Fruit fly (Drosophila melanogaster): ENCODE results near the gene CG5478.
"Not testable (repeated sequence)": the region's sequence is repeated elsewhere in the genome, so short reads cannot be mapped to it uniquely, and the experiment has no call there.

CG5478 gene

dm6 chr3R:15901097-15901709 lies 32.3 kb downstream of the CG5478 start (continued):
- TF ChIP-seq wdn (GFP tag; IDR thresholded peaks at IDR 0.05) (peak; percentile 59; the same call in 1 of the 2 replicates), tgo (GFP tag; IDR thresholded peaks at IDR 0.05) (0 out of 3 replicates have a peak, but pooled peaks have one; percentile 27), gsb (GFP tag; IDR thresholded peaks at IDR 0.05) (peak; percentile 46; the same call in 1 of the 2 replicates), Atf6 (GFP tag; IDR thresholded peaks at IDR 0.05) (peak; percentile 73), E2f2 (GFP tag; IDR thresholded peaks at IDR 0.05) (peak; percentile 41; the same call in 1 of the 2 replicates), CG2889 (GFP tag; IDR thresholded peaks at IDR 0.05) (0 out of 3 replicates have a peak, but pooled peaks have one; percentile 11), Drgx (GFP tag; IDR thresholded peaks at IDR 0.05) (peak; percentile 91), lbe (GFP tag; optimal IDR thresholded peaks at IDR 0.05) (peak; percentile 3), Taf1 (GFP tag; IDR thresholded peaks at IDR 0.05) (peak; percentile 35; the same call in 1 of the 2 replicates), Ets65A (GFP tag) (peak; percentile 39), Trl (optimal IDR thresholded peaks at IDR 0.05) (peak; percentile 30 to 73), vvl (GFP tag; IDR thresholded peaks at IDR 0.05) (peak; percentile 61), HLH3B (GFP tag; IDR thresholded peaks at IDR 0.05) (0 out of 2 replicates have a peak, but pooled peaks have one; percentile 14), esg (GFP tag; conservative IDR thresholded peaks at IDR 0.05) (0 out of 2 replicates have a peak, but pooled peaks have one; percentile 25), CG7372 (GFP tag; IDR thresholded peaks at IDR 0.05) (peak; percentile 46; the same call in 1 of the 2 replicates), hkb (GFP tag; IDR thresholded peaks at IDR 0.05) (peak; percentile 25; the same call in 1 of the 2 replicates), Ada2b (GFP tag; IDR thresholded peaks at IDR 0.05) (peak; percentile 35; the same call in 1 of the 2 replicates), sob (GFP tag; IDR thresholded peaks at IDR 0.05) (peak; percentile 69), Aef1 (GFP tag; IDR thresholded peaks at IDR 0.05) (peak; percentile 26; the same call in 1 of the 3 replicates), CG3847 (GFP tag; IDR thresholded peaks at IDR 0.05) (peak; percentile 56), NFAT (GFP tag; IDR thresholded peaks at IDR 0.05) (peak; percentile 69), Optix (GFP tag; IDR thresholded peaks at IDR 0.05) (peak; percentile 39; the same call in 1 of the 3 replicates), CG9215 (GFP tag; IDR thresholded peaks at IDR 0.05) (peak; percentile 67), prd (GFP tag; IDR thresholded peaks at IDR 0.05) (peak; percentile 47; the same call in 2 of the 3 replicates), slbo (GFP tag; IDR thresholded peaks at IDR 0.05) (peak; percentile 84), Rfx (GFP tag; IDR thresholded peaks at IDR 0.05) (peak; percentile 88), MBD-R2 (GFP tag; IDR thresholded peaks at IDR 0.05) (peak; percentile 21; the same call in 1 of the 2 replicates), chinmo (GFP tag; IDR thresholded peaks at IDR 0.05; ENCODE audit: partially characterized antibody) (0 out of 4 replicates have a peak, but pooled peaks have one; percentile 51), danr (GFP tag; IDR thresholded peaks at IDR 0.05) (peak; percentile 37; the same call in 1 of the 2 replicates)
- TF ChIP-seq Trl (GFP tag; optimal IDR thresholded peaks at IDR 0.05); hkb (optimal IDR thresholded peaks at IDR 0.05); prd (optimal IDR thresholded peaks at IDR 0.05): not testable (repeated sequence)

- peak; percentile 51 for TF ChIP-seq sens (GFP tag)
- TF ChIP-seq NFAT (GFP tag; IDR thresholded peaks at IDR 0.05), result no peak
- peak; percentile 48 for TF ChIP-seq Drgx (GFP tag; IDR thresholded peaks at IDR 0.05)
- TF ChIP-seq Mrtf (GFP tag; IDR thresholded peaks at IDR 0.05), result no peak
- TF ChIP-seq CG18599 (GFP tag; optimal IDR thresholded peaks at IDR 0.05), result peak; percentile 38
- TF ChIP-seq CG9609 (GFP tag; optimal IDR thresholded peaks at IDR 0.05), result no peak
- TF ChIP-seq D19A (tag; optimal IDR thresholded peaks at IDR 0.05), result no peak
- TF ChIP-seq wek (GFP tag; optimal IDR thresholded peaks at IDR 0.05), result no peak
- TF ChIP-seq gcm (GFP tag; optimal IDR thresholded peaks at IDR 0.05), result no peak
- TF ChIP-seq lmd (GFP tag; IDR thresholded peaks at IDR 0.05), result no peak
- no peak for TF ChIP-seq nerfin-2 (GFP tag; IDR thresholded peaks at IDR 0.05; ENCODE audit: partially characterized antibody)
- TF ChIP-seq kah (GFP tag; optimal IDR thresholded peaks at IDR 0.05), result no peak
- TF ChIP-seq bsh (GFP tag; optimal IDR thresholded peaks at IDR 0.05), result peak in 1 of 2 experiments; percentile 13
- TF ChIP-seq CG10543 (GFP tag; optimal IDR thresholded peaks at IDR 0.05), result no peak
- TF ChIP-seq eyg (GFP tag; optimal IDR thresholded peaks at IDR 0.05), result no peak
- TF ChIP-seq B-H1 (GFP tag; IDR thresholded peaks at IDR 0.05), result no peak
- no peak for TF ChIP-seq CG8281 (tag; optimal IDR thresholded peaks at IDR 0.05)
- 0 out of 2 replicates have a peak, but pooled peaks have one; percentile 4 for TF ChIP-seq CG14441 (GFP tag; IDR thresholded peaks at IDR 0.05)
- TF ChIP-seq crol (GFP tag; IDR thresholded peaks at IDR 0.05), result no peak
- no peak for TF ChIP-seq CG1792 (GFP tag; optimal IDR thresholded peaks at IDR 0.05)
- no peak for TF ChIP-seq Opbp (GFP tag; IDR thresholded peaks at IDR 0.05; ENCODE audit: partially characterized antibody)
- peak; percentile 8 for TF ChIP-seq gem (tag; optimal IDR thresholded peaks at IDR 0.05)
These were observed 33.9 kb downstream of the CG5478 start for dm6 chr3R:15899650-15900049.

Data from whole organism, embryonic.